Worm (Caenorhabditis elegans): ENCODE measurements around the gene srg-1.
A peak's percentile ranks its signal among the peaks of the same experiment; 100 is the strongest.

srg-1 gene

DNA sequence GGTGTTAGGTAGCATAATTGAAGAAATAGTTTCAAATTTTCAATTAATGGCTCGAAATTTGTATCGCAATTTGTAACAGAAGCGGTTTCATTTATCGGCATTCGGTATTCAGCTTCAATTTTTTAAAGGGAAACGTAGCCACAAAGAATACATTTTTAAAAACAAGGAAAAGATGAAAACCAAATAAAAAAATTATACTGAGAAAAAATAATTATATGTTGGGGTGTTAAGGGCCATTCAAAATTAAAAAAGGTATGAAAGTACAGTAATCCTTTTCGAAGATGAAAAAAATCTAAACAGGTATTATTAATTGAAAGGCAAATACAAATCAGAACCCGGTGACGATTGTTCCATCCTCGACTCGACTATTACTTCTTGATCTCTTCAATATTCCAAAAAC lies at the start of gene srg-1:
srg-1 (minus strand) TSS at position 101 of the 400 bp plus-strand sequence.
- TF ChIP-seq zip-11 (GFP tag; IDR thresholded peaks at IDR 0.05) (no peak), daf-16 (GFP tag; optimal IDR thresholded peaks at IDR 0.05) (no peak), daf-16 (tag; optimal IDR thresholded peaks at IDR 0.05) (no peak), arid-1 (GFP tag; conservative IDR thresholded peaks at IDR 0.05) (no peak)

DNA sequence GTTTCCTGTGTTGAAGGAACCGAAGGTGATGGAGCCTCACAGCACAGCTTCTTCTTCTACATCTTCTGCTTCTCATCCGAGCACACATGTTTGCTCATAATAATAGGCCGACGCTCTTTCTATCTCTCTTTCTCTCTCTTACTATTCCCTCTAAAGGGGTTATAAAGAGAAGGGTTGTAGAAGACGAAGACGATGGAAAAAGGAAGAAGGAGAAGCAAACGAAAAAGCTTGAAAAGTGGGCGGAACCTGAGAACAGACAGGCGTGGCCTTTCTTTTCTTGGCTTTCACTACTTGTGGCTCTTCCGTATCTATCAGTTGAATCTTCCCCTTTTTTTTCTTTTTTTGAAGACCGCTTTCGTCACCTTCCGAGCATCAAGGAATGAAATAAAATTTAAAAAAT lies 49.7 kb upstream of the srg-1 start:
- TF ChIP-seq cey-2 (tag; optimal IDR thresholded peaks at IDR 0.05; ENCODE audit: borderline replicate concordance, insufficient read depth) = no peak
- TF ChIP-seq mep-1 (tag; optimal IDR thresholded peaks at IDR 0.05) = no peak
- TF ChIP-seq Y105C5A.15 (GFP tag; IDR thresholded peaks at IDR 0.05) = no peak
- TF ChIP-seq lir-3 (tag; optimal IDR thresholded peaks at IDR 0.05) = no peak
- TF ChIP-seq ztf-7 (tag; optimal IDR thresholded peaks at IDR 0.05) = no peak
- TF ChIP-seq unc-130 (GFP tag; optimal IDR thresholded peaks at IDR 0.05) = no peak
- TF ChIP-seq nhr-28 (tag; optimal IDR thresholded peaks at IDR 0.05) = no peak
- TF ChIP-seq dpl-1 (GFP tag; optimal IDR thresholded peaks at IDR 0.05) = no peak
- TF ChIP-seq Y5F2A.4 (GFP tag; optimal IDR thresholded peaks at IDR 0.05) = no peak
- no peak for TF ChIP-seq nhr-25 (tag; optimal IDR thresholded peaks at IDR 0.05; ENCODE audit: borderline replicate concordance, insufficient read depth)
- TF ChIP-seq fkh-10 (GFP tag; optimal IDR thresholded peaks at IDR 0.05) = peak; percentile 32
- no peak for TF ChIP-seq madf-9 (GFP tag; conservative IDR thresholded peaks at IDR 0.05)
- TF ChIP-seq Y48G9A.11 (GFP tag; IDR thresholded peaks at IDR 0.05) = no peak
- no peak for TF ChIP-seq zfp-3 (GFP tag; conservative IDR thresholded peaks at IDR 0.05)
- TF ChIP-seq T20F7.1 (GFP tag; optimal IDR thresholded peaks at IDR 0.05) = no peak
- TF ChIP-seq ctbp-1 (GFP tag; IDR thresholded peaks at IDR 0.05) = 0 out of 2 replicates have a peak, but pooled peaks have one; percentile 27

DNA sequence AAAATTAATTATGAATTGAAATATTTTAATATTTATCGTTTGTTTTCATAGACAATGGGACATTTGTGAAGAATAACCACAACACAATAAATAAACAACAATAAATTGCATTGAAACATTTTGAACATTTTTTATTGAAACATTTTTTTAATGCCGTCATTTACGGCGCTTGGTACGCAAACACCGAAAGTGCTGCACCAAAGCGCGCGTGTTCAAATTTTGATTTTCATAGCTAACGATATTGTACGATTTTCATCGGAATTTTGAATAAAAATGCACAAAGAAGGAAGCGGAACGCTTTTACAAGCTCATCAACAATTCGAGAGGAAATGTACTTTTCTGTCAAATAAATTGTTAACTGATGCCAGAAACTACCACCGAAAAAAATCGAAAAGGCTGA lies 45.6 kb upstream of the srg-1 start:
- TF ChIP-seq nhr-48 (tag; optimal IDR thresholded peaks at IDR 0.05) (no peak), cey-2 (tag; optimal IDR thresholded peaks at IDR 0.05; ENCODE audit: borderline replicate concordance, insufficient read depth) (no peak), rbr-2 (tag; optimal IDR thresholded peaks at IDR 0.05) (no peak), pha-4 (GFP tag; IDR thresholded peaks at IDR 0.05) (no peak), pha-4 (tag; optimal IDR thresholded peaks at IDR 0.05) (no peak), skn-1 (tag; optimal IDR thresholded peaks at IDR 0.05) (no peak), ceh-62 (tag; optimal IDR thresholded peaks at IDR 0.05) (no peak), R02D3.7 (tag; optimal IDR thresholded peaks at IDR 0.05) (no peak), F49E8.2 (tag; optimal IDR thresholded peaks at IDR 0.05; ENCODE audit: borderline replicate concordance) (no peak), nhr-237 (tag; optimal IDR thresholded peaks at IDR 0.05) (no peak), snpc-1.2 (GFP tag; IDR thresholded peaks at IDR 0.05) (no peak), aly-2 (tag; optimal IDR thresholded peaks at IDR 0.05) (no peak), pqm-1 (tag; optimal IDR thresholded peaks at IDR 0.05) (no peak)

DNA sequence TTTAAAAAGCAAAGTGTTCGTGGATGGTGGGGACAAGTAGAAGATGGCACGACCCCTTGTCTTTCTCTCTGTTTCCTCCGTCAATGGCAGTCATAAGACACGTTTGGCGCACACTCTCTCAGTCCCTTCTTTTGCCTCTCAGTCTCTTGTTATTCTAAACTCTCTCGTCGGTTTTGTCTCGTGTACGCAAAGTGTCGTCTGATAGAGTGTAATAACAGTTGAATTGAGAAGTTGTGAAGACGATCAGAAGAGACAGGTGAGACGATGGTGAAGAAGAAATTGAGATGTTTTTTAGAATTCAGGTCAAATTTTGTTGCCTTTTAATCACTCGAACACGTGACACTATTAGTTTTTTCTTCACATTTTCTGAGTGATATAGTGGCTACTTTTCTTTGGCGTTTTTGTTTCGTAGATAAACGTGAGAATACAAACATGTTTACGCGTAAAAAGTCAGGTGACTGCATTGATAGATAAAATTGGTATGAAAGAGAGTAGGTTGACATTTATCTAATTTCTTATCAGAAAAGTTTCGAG lies 45.0 kb upstream of the srg-1 start, which contains the start of gene F47D12.9:
F47D12.9 (minus strand) TSS at position 267 of the 534 bp plus-strand sequence.
- peak; percentile 84 for TF ChIP-seq nhr-28 (tag; optimal IDR thresholded peaks at IDR 0.05)
- peak; percentile 46 for TF ChIP-seq nhr-25 (tag; optimal IDR thresholded peaks at IDR 0.05; ENCODE audit: borderline replicate concordance, insufficient read depth)
- TF ChIP-seq nhr-42 (GFP tag; IDR thresholded peaks at IDR 0.05) = no peak
- peak; percentile 18; the same call in 1 of the 2 replicates for TF ChIP-seq set-16 (GFP tag; IDR thresholded peaks at IDR 0.05)
- TF ChIP-seq T20F7.1 (GFP tag; optimal IDR thresholded peaks at IDR 0.05) = peak; percentile 33
- TF ChIP-seq mxl-2 (GFP tag; conservative IDR thresholded peaks at IDR 0.05) = no peak
- peak in 1 of 2 experiments; percentile 80 for TF ChIP-seq unc-62 (GFP tag; optimal IDR thresholded peaks at IDR 0.05 in 1 of 2)
- TF ChIP-seq unc-62 (tag; optimal IDR thresholded peaks at IDR 0.05) = no peak
- TF ChIP-seq ama-1 (optimal IDR thresholded peaks at IDR 0.05) = peak; percentile 51
- no peak for TF ChIP-seq lir-3 (tag; optimal IDR thresholded peaks at IDR 0.05)
- TF ChIP-seq pqm-1 (tag; optimal IDR thresholded peaks at IDR 0.05) = peak; percentile 45
- TF ChIP-seq rbr-2 (tag; optimal IDR thresholded peaks at IDR 0.05) = peak; percentile 56
- TF ChIP-seq arid-1 (GFP tag; conservative IDR thresholded peaks at IDR 0.05) = no peak
- peak; percentile 90 for TF ChIP-seq hlh-11 (tag; optimal IDR thresholded peaks at IDR 0.05)
- peak; percentile 51 for TF ChIP-seq dpl-1 (GFP tag; optimal IDR thresholded peaks at IDR 0.05)
- peak in 1 of 2 experiments; percentile 74 for TF ChIP-seq hif-1 (tag; optimal IDR thresholded peaks at IDR 0.05)
- TF ChIP-seq ctbp-1 (GFP tag; IDR thresholded peaks at IDR 0.05) = no peak
- TF ChIP-seq nhr-11 (tag; optimal IDR thresholded peaks at IDR 0.05) = peak; percentile 72
- TF ChIP-seq nhr-76 (tag; optimal IDR thresholded peaks at IDR 0.05) = no peak
- TF ChIP-seq fkh-10 (GFP tag; optimal IDR thresholded peaks at IDR 0.05) = no peak
- peak; percentile 4 for TF ChIP-seq ztf-7 (tag; optimal IDR thresholded peaks at IDR 0.05)
- TF ChIP-seq F49E8.2 (tag; optimal IDR thresholded peaks at IDR 0.05; ENCODE audit: borderline replicate concordance) = no peak
- 0 out of 2 replicates have a peak, but pooled peaks have one; percentile 19 for TF ChIP-seq dmd-9 (GFP tag; IDR thresholded peaks at IDR 0.05)
- peak; percentile 83 for TF ChIP-seq dve-1 (tag; optimal IDR thresholded peaks at IDR 0.05; ENCODE audit: insufficient read depth)
- peak; percentile 73 to 93 for TF ChIP-seq daf-16 (GFP tag; optimal IDR thresholded peaks at IDR 0.05)
- peak; percentile 92 for TF ChIP-seq daf-16 (tag; optimal IDR thresholded peaks at IDR 0.05)
